Worm (Caenorhabditis elegans) whole organism, late embryonic: ENCODE results near the gene F58A6.9.

ENCODE experiments used
- F13H6.1 ChIP-seq: sonication (generic microtip); optimal IDR thresholded peaks from 2 replicates; lab custom pipeline; 2016; ENCODE audit warnings: missing genetic modification characterization, missing compliant biosample characterization
- ama-1 ChIP-seq: fragments of 150-350 bp; optimal IDR thresholded peaks from 2 replicates; lab custom pipeline; 2014
- ceh-22 ChIP-seq: sonication (generic microtip); optimal IDR thresholded peaks from 2 replicates; lab custom pipeline; 2017; ENCODE audit warnings: missing biosample characterization, missing genetic modification characterization
- ceh-48 ChIP-seq: sonication (generic microtip); optimal IDR thresholded peaks from 2 replicates; lab custom pipeline; 2016; ENCODE audit warnings: missing genetic modification characterization, inconsistent platforms, missing compliant biosample characterization
- lim-6 ChIP-seq: sonication (generic microtip); optimal IDR thresholded peaks from 2 replicates; lab custom pipeline; 2016; ENCODE audit warnings: missing genetic modification characterization, missing compliant biosample characterization
- pag-3 ChIP-seq: sonication (generic microtip); optimal IDR thresholded peaks from 2 replicates; lab custom pipeline; 2016; ENCODE audit warnings: missing compliant biosample characterization, missing genetic modification characterization, borderline replicate concordance
- pha-4 ChIP-seq: fragments of 150-350 bp; optimal IDR thresholded peaks from 2 replicates; lab custom pipeline; 2018; ENCODE audit warnings: missing biosample characterization, missing genetic modification reagents, missing genetic modification characterization
- pqm-1 ChIP-seq: sonication (generic microtip); optimal IDR thresholded peaks from 2 replicates; lab custom pipeline; 2016; ENCODE audit warnings: missing genetic modification characterization, missing compliant biosample characterization
- pros-1 ChIP-seq: fragments of 150-350 bp; optimal IDR thresholded peaks from 2 replicates; lab custom pipeline; 2014; ENCODE audit warnings: missing biosample characterization, missing genetic modification reagents, missing genetic modification characterization
- rnt-1 ChIP-seq: sonication (generic microtip); optimal IDR thresholded peaks from 2 replicates; lab custom pipeline; 2016; ENCODE audit warnings: missing genetic modification characterization, missing compliant biosample characterization
- sox-4 ChIP-seq: sonication (generic microtip); optimal IDR thresholded peaks from 2 replicates; lab custom pipeline; 2017; ENCODE audit warnings: mild to moderate bottlenecking, missing genetic modification characterization, inconsistent platforms, missing compliant biosample characterization
- unc-55 ChIP-seq: sonication (generic microtip); optimal IDR thresholded peaks from 2 replicates; lab custom pipeline; 2017; ENCODE audit warnings: missing biosample characterization, missing genetic modification reagents, missing genetic modification characterization
- ztf-16 ChIP-seq: sonication (generic microtip); optimal IDR thresholded peaks from 2 replicates; lab custom pipeline; 2017; ENCODE audit warnings: missing genetic modification characterization, missing compliant biosample characterization

ce11 chrII:5201922-5202562 lies 43.4 kb upstream of the F58A6.9 start:
- TF ChIP-seq F13H6.1 (no peak), rnt-1 (no peak), unc-55 (GFP tag; lab: Kevin White, UChicago) (no peak), lim-6 (tag; lab: Kevin White, UChicago) (no peak), ceh-48 (tag; lab: Kevin White, UChicago) (no peak), pag-3 (tag; lab: Kevin White, UChicago) (no peak), ama-1 (no peak), ceh-22 (tag; lab: Kevin White, UChicago) (no peak), pha-4 (tag; lab: Kevin White, UChicago) (no peak), sox-4 (tag; lab: Kevin White, UChicago) (no peak), ztf-16 (tag; lab: Kevin White, UChicago) (no peak), pros-1 (tag; lab: Kevin White, UChicago) (no peak), pqm-1 (tag; lab: Kevin White, UChicago) (peak; percentile 66)
